Fruit fly (Drosophila melanogaster) S2 (cell line): ENCODE measurements around the gene CenG1A.

Experiments used
- CG8478 ChIP-seq: fragments of >200 bp; optimal IDR thresholded peaks from 2 replicates; lab custom pipeline; 2018
- CTCF ChIP-seq, 2 experiments: fragments of >200 bp; optimal IDR thresholded peaks; 2 replicates each; lab custom pipeline; 2018

dm6 chr2L:13928461-13928860 is 93.1 kb downstream of the CenG1A start:
- no peak for TF ChIP-seq CG8478 (lab: Kevin White, UChicago)
- no peak for TF ChIP-seq CTCF (optimal IDR thresholded peaks at IDR 0.05; lab: Kevin White, UChicago)
